Fruit fly (Drosophila melanogaster) whole organism, embryonic: ENCODE measurements around the gene sws.

Experiments
- Antp ChIP-seq: fragments of 200-800 bp; sonication (Bioruptor generic); optimal IDR thresholded peaks from 3 replicates; lab custom pipeline; 2016; ENCODE audit warnings: missing biosample characterization, missing genetic modification characterization
- CG10543 ChIP-seq: fragments of 200-800 bp; sonication (Bioruptor generic); optimal IDR thresholded peaks from 3 replicates; lab custom pipeline; 2017; ENCODE audit warnings: missing biosample characterization, mild to moderate bottlenecking, missing genetic modification characterization, moderate library complexity
- CG11504 ChIP-seq: fragments of 200-800 bp; sonication (Bioruptor generic); optimal IDR thresholded peaks from 3 replicates; lab custom pipeline; 2019; ENCODE audit warnings: missing biosample characterization, mild to moderate bottlenecking, missing genetic modification characterization, moderate library complexity
- CG12391 ChIP-seq: fragments of 200-800 bp; sonication (Bioruptor generic); optimal IDR thresholded peaks from 3 replicates; lab custom pipeline; 2018; ENCODE audit warnings: missing biosample characterization, mild to moderate bottlenecking, missing genetic modification characterization, moderate library complexity
- CG12659 ChIP-seq: fragments of 200-800 bp; sonication (Bioruptor generic); optimal IDR thresholded peaks from 3 replicates; lab custom pipeline; 2017; ENCODE audit warnings: mild to moderate bottlenecking, missing biosample characterization, missing genetic modification reagents, missing genetic modification characterization
- CG14014 ChIP-seq: fragments of 200-800 bp; sonication (Bioruptor generic); IDR thresholded peaks from 2 replicates; pipeline ENCODE4 v1.3.6; 2022; ENCODE audit warnings: missing biosample characterization, missing genetic modification characterization
- CG17328 ChIP-seq: fragments of 200-800 bp; sonication (Bioruptor generic); IDR thresholded peaks from 2 replicates; pipeline ENCODE4 v1.3.6; 2022; ENCODE audit warnings: missing biosample characterization, missing genetic modification characterization
- CG17359 ChIP-seq: fragments of 200-800 bp; sonication (Bioruptor generic); optimal IDR thresholded peaks from 3 replicates; lab custom pipeline; 2018; ENCODE audit warnings: missing biosample characterization, mild to moderate bottlenecking, missing genetic modification characterization, moderate library complexity
- CG2129 ChIP-seq: fragments of 200-800 bp; sonication (Bioruptor generic); IDR thresholded peaks from 2 replicates; pipeline ENCODE4 v1.3.6; 2022; ENCODE audit warnings: missing biosample characterization, missing genetic modification characterization; ENCODE audit not compliant: partially characterized antibody
- CG2678 ChIP-seq: fragments of 200-800 bp; sonication (Bioruptor generic); optimal IDR thresholded peaks from 3 replicates; lab custom pipeline; 2019; ENCODE audit warnings: missing biosample characterization, mild to moderate bottlenecking, missing genetic modification characterization, moderate library complexity
- CG2712 ChIP-seq: fragments of 200-800 bp; optimal IDR thresholded peaks from 3 replicates; lab custom pipeline; 2019; ENCODE audit warnings: missing biosample characterization, mild to moderate bottlenecking, missing genetic modification characterization, moderate library complexity
- CG31441 ChIP-seq: fragments of 200-800 bp; sonication (Bioruptor generic); IDR thresholded peaks from 2 replicates; pipeline ENCODE4 v1.3.6; 2022; ENCODE audit warnings: missing biosample characterization, missing genetic modification characterization
- CG3281 ChIP-seq: fragments of 200-800 bp; sonication (Bioruptor generic); optimal IDR thresholded peaks from 3 replicates; lab custom pipeline; 2017; ENCODE audit warnings: missing biosample characterization, mild to moderate bottlenecking, missing genetic modification characterization
- CG33557 ChIP-seq: fragments of 200-800 bp; sonication (Bioruptor generic); optimal IDR thresholded peaks from 2 replicates; lab custom pipeline; 2019; ENCODE audit warnings: missing biosample characterization, mild to moderate bottlenecking, missing genetic modification characterization, moderate library complexity
- CG4282 ChIP-seq: fragments of 200-800 bp; sonication (Bioruptor generic); optimal IDR thresholded peaks from 2 replicates; lab custom pipeline; 2016; ENCODE audit warnings: missing biosample characterization, missing genetic modification characterization
- CG6854 ChIP-seq: fragments of 200-800 bp; sonication (Bioruptor generic); optimal IDR thresholded peaks from 3 replicates; lab custom pipeline; 2017; ENCODE audit warnings: missing biosample characterization, mild to moderate bottlenecking, missing genetic modification characterization
- CG7556 ChIP-seq: fragments of 200-800 bp; sonication (Bioruptor generic); optimal IDR thresholded peaks from 2 replicates; lab custom pipeline; 2017; ENCODE audit warnings: missing biosample characterization, mild to moderate bottlenecking, missing genetic modification characterization
- CG7928 ChIP-seq: fragments of 200-800 bp; sonication (Bioruptor generic); optimal IDR thresholded peaks from 2 replicates; lab custom pipeline; 2017; ENCODE audit warnings: missing biosample characterization, mild to moderate bottlenecking, missing genetic modification characterization
- CoRest ChIP-seq: fragments of 200-800 bp; sonication (Bioruptor generic); optimal IDR thresholded peaks from 3 replicates; lab custom pipeline; 2018; ENCODE audit warnings: missing biosample characterization, mild to moderate bottlenecking, missing genetic modification characterization, moderate library complexity
- Dad ChIP-seq: fragments of 200-800 bp; sonication (Bioruptor generic); optimal IDR thresholded peaks from 3 replicates; lab custom pipeline; 2016; ENCODE audit warnings: missing biosample characterization, missing genetic modification characterization
- Deaf1 ChIP-seq: fragments of 200-800 bp; optimal IDR thresholded peaks from 3 replicates; lab custom pipeline; 2019; ENCODE audit warnings: missing biosample characterization, mild to moderate bottlenecking, missing genetic modification characterization, moderate library complexity
- Eip74EF ChIP-seq, 2 experiments: fragments of 200-800 bp in 1 of 2; fragments of >200 bp in 1 of 2; sonication (Bioruptor generic) in 1 of 2; optimal IDR thresholded peaks; 2 replicates each; lab custom pipeline; 2017 to 2019; ENCODE audit warnings: missing biosample characterization in 2 of 2, missing genetic modification characterization in 2 of 2, mild to moderate bottlenecking in 1 of 2, moderate library complexity in 1 of 2
- Fer1 ChIP-seq: fragments of 200-800 bp; sonication (Bioruptor generic); optimal IDR thresholded peaks from 2 replicates; lab custom pipeline; 2017; ENCODE audit warnings: missing biosample characterization, mild to moderate bottlenecking, missing genetic modification characterization
- HLH3B ChIP-seq: fragments of 200-800 bp; sonication (Bioruptor generic); IDR thresholded peaks from 2 replicates; pipeline ENCODE4 v1.3.6; 2022; ENCODE audit warnings: missing biosample characterization, missing genetic modification characterization
- Hand ChIP-seq: fragments of 200-800 bp; sonication (Bioruptor generic); optimal IDR thresholded peaks from 2 replicates; lab custom pipeline; 2017; ENCODE audit warnings: mild to moderate bottlenecking, missing biosample characterization, missing genetic modification reagents, missing genetic modification characterization
- Hr51 ChIP-seq, 2 experiments: fragments of 200-800 bp; sonication (Bioruptor generic); optimal IDR thresholded peaks; 2 replicates in 1 of 2; 3 replicates in 1 of 2; lab custom pipeline; 2016 to 2018; ENCODE audit warnings: missing biosample characterization in 2 of 2, missing genetic modification characterization in 2 of 2, mild to moderate bottlenecking in 1 of 2, moderate library complexity in 1 of 2
- NC2α ChIP-seq: fragments of 200-800 bp; sonication (Bioruptor generic); optimal IDR thresholded peaks from 2 replicates; lab custom pipeline; 2016; ENCODE audit warnings: missing biosample characterization, missing genetic modification characterization
- PHDP ChIP-seq: fragments of 200-800 bp; sonication (Bioruptor generic); optimal IDR thresholded peaks from 3 replicates; lab custom pipeline; 2018; ENCODE audit warnings: missing biosample characterization, mild to moderate bottlenecking, missing genetic modification characterization, moderate library complexity
- abd-A ChIP-seq: fragments of 200-800 bp; sonication (Bioruptor generic); optimal IDR thresholded peaks from 3 replicates; lab custom pipeline; 2019; ENCODE audit warnings: missing biosample characterization, mild to moderate bottlenecking, missing genetic modification characterization, moderate library complexity
- bcd ChIP-seq: fragments of 200-800 bp; sonication (Bioruptor generic); optimal IDR thresholded peaks from 2 replicates; lab custom pipeline; 2017; ENCODE audit warnings: missing biosample characterization, mild to moderate bottlenecking, missing genetic modification characterization
- cato ChIP-seq: fragments of 200-800 bp; sonication (Bioruptor generic); optimal IDR thresholded peaks from 2 replicates; lab custom pipeline; 2016; ENCODE audit warnings: missing biosample characterization, missing genetic modification characterization, borderline replicate concordance
- caup ChIP-seq: fragments of 200-800 bp; sonication (Bioruptor generic); optimal IDR thresholded peaks from 3 replicates; lab custom pipeline; 2017; ENCODE audit warnings: missing biosample characterization, mild to moderate bottlenecking, missing genetic modification characterization, moderate library complexity; ENCODE audit not compliant: severe bottlenecking
- crol ChIP-seq: fragments of 200-800 bp; sonication (Bioruptor generic); IDR thresholded peaks from 2 replicates; pipeline ENCODE4 v1.3.6; 2022; ENCODE audit warnings: missing biosample characterization, missing genetic modification characterization
- cwo ChIP-seq: fragments of 200-800 bp; sonication (Bioruptor generic); optimal IDR thresholded peaks from 3 replicates; lab custom pipeline; 2017; ENCODE audit warnings: missing biosample characterization, missing genetic modification characterization, mild to moderate bottlenecking, moderate library complexity, missing genetic modification reagents
- dmrt99B ChIP-seq: fragments of 200-800 bp; sonication (Bioruptor generic); optimal IDR thresholded peaks from 2 replicates; lab custom pipeline; 2018; ENCODE audit warnings: missing biosample characterization, mild to moderate bottlenecking, missing genetic modification characterization, moderate library complexity
- gem ChIP-seq: fragments of 200-800 bp; sonication (Bioruptor generic); optimal IDR thresholded peaks from 2 replicates; lab custom pipeline; 2019; ENCODE audit warnings: missing biosample characterization, mild to moderate bottlenecking, missing genetic modification characterization, moderate library complexity
- hkb ChIP-seq, 2 experiments: fragments of 200-800 bp in 1 of 2; fragments of >200 bp in 1 of 2; sonication (Bioruptor generic) in 1 of 2; IDR thresholded peaks in 1 of 2; optimal IDR thresholded peaks in 1 of 2; 2 replicates each; pipeline versions ENCODE4 v1.3.6 to Lab custom; 2017 to 2022; ENCODE audit warnings: missing biosample characterization in 1 of 2, missing genetic modification characterization in 1 of 2
- lmd ChIP-seq: fragments of 200-800 bp; sonication (Bioruptor generic); IDR thresholded peaks from 2 replicates; pipeline ENCODE4 v1.3.6; 2022; ENCODE audit warnings: missing biosample characterization, missing genetic modification characterization
- nmo ChIP-seq: fragments of 200-800 bp; sonication (Bioruptor generic); optimal IDR thresholded peaks from 2 replicates; lab custom pipeline; 2018; ENCODE audit warnings: missing biosample characterization, mild to moderate bottlenecking, missing genetic modification characterization, moderate library complexity
- oc ChIP-seq: fragments of 200-800 bp; sonication (Bioruptor generic); optimal IDR thresholded peaks from 2 replicates; lab custom pipeline; 2018; ENCODE audit warnings: missing biosample characterization, mild to moderate bottlenecking, missing genetic modification characterization, moderate library complexity
- pan ChIP-seq, 4 experiments: fragments of >200 bp in 3 of 4; fragments of 200-800 bp in 1 of 4; sonication (Bioruptor generic) in 1 of 4; optimal IDR thresholded peaks in 3 of 4; IDR thresholded peaks in 1 of 4; 2 replicates each; pipeline versions ENCODE4 v1.3.6 to Lab custom; 2017 to 2022; ENCODE audit warnings: missing biosample characterization in 2 of 4, missing genetic modification characterization in 2 of 4, mixed read lengths in 1 of 4
- phol ChIP-seq: fragments of 200-800 bp; sonication (Bioruptor generic); optimal IDR thresholded peaks from 3 replicates; lab custom pipeline; 2018; ENCODE audit warnings: missing biosample characterization, mild to moderate bottlenecking, missing genetic modification characterization, moderate library complexity
- psq ChIP-seq: fragments of 200-800 bp; sonication (Bioruptor generic); optimal IDR thresholded peaks from 2 replicates; lab custom pipeline; 2017; ENCODE audit warnings: missing biosample characterization, missing genetic modification characterization
- row ChIP-seq: fragments of 200-800 bp; sonication (Bioruptor generic); IDR thresholded peaks from 3 replicates; pipeline ENCODE4 v1.3.6; 2022; ENCODE audit warnings: missing biosample characterization, missing genetic modification characterization
- tgo ChIP-seq: fragments of 200-800 bp; sonication (Bioruptor generic); IDR thresholded peaks from 3 replicates; pipeline ENCODE4 v1.3.6; 2022; ENCODE audit warnings: missing biosample characterization, missing genetic modification characterization
- wek ChIP-seq: fragments of 200-800 bp; sonication (Bioruptor generic); optimal IDR thresholded peaks from 3 replicates; lab custom pipeline; 2018; ENCODE audit warnings: missing biosample characterization, mild to moderate bottlenecking, missing genetic modification characterization, moderate library complexity

Gene sws

dm6 chrX:7995171-7995747, 27.2 kb upstream of the sws start, which contains the start of gene Tbh (continued):
- TF ChIP-seq cwo (GFP tag; lab: Kevin White, UChicago): peak; percentile 61
- TF ChIP-seq CG7556 (GFP tag; lab: Kevin White, UChicago): peak; percentile 69
- TF ChIP-seq CG12391 (tag; lab: Kevin White, UChicago): peak; percentile 17
- peak; percentile 29 for TF ChIP-seq caup (GFP tag; lab: Kevin White, UChicago)
- peak; percentile 63 for TF ChIP-seq row
- TF ChIP-seq phol: peak; percentile 15
- 0 out of 3 replicates have a peak, but pooled peaks have one; percentile 25 for TF ChIP-seq tgo (GFP tag; lab: Robert Waterston, UW)
- TF ChIP-seq CG10543: peak; percentile 24
- TF ChIP-seq NC2α: no peak
- no peak for TF ChIP-seq pan (optimal IDR thresholded peaks at IDR 0.05; lab: Kevin White, UChicago)
- TF ChIP-seq pan (GFP tag; optimal IDR thresholded peaks at IDR 0.05 in 1 of 2, IDR thresholded peaks at IDR 0.05 in 1 of 2): peak in 1 of 2 experiments; percentile 27
- TF ChIP-seq wek (GFP tag; lab: Kevin White, UChicago): no peak
- peak; percentile 37 for TF ChIP-seq bcd
- TF ChIP-seq CG31441 (GFP tag; lab: Robert Waterston, UW): peak; percentile 45
- TF ChIP-seq CG17359 (tag; lab: Kevin White, UChicago): peak; percentile 25
- TF ChIP-seq CG11504: peak; percentile 47
- no peak for TF ChIP-seq CG14014 (GFP tag; lab: Robert Waterston, UW)
- TF ChIP-seq CG2678 (tag; lab: Kevin White, UChicago): peak; percentile 60
- TF ChIP-seq CoRest: peak; percentile 6
- peak; percentile 43 for TF ChIP-seq CG6854 (GFP tag; lab: Kevin White, UChicago)
- 0 out of 2 replicates have a peak, but pooled peaks have one; percentile 39 for TF ChIP-seq HLH3B
- peak; percentile 98 for TF ChIP-seq Deaf1 (tag; lab: Kevin White, UChicago)
- peak; percentile 73 for TF ChIP-seq Fer1
- peak; percentile 43 for TF ChIP-seq CG12659 (GFP tag; lab: Kevin White, UChicago)
- peak; percentile 6 for TF ChIP-seq CG33557
- TF ChIP-seq lmd: 0 out of 2 replicates have a peak, but pooled peaks have one; percentile 15
- peak; percentile 52 for TF ChIP-seq dmrt99B (tag; lab: Kevin White, UChicago)
- no peak for TF ChIP-seq oc
- TF ChIP-seq CG4282 (GFP tag; lab: Kevin White, UChicago): no peak
- TF ChIP-seq abd-A: peak; percentile 56
- no peak for TF ChIP-seq CG7928 (GFP tag; lab: Kevin White, UChicago)
- no peak for TF ChIP-seq Dad (GFP tag; lab: Kevin White, UChicago)
- no peak for TF ChIP-seq hkb (optimal IDR thresholded peaks at IDR 0.05; lab: Kevin White, UChicago)
- 0 out of 2 replicates have a peak, but pooled peaks have one; percentile 38 for TF ChIP-seq hkb (GFP tag; IDR thresholded peaks at IDR 0.05; lab: Robert Waterston, UW)
- no peak for TF ChIP-seq psq
- TF ChIP-seq Eip74EF (GFP tag; optimal IDR thresholded peaks at IDR 0.05; lab: Kevin White, UChicago): no peak
- peak; percentile 28 for TF ChIP-seq PHDP (tag; lab: Kevin White, UChicago)
- TF ChIP-seq CG3281 (GFP tag; lab: Kevin White, UChicago): peak; percentile 29
- TF ChIP-seq Hr51 (GFP tag; optimal IDR thresholded peaks at IDR 0.05; lab: Kevin White, UChicago): peak in 1 of 2 experiments; percentile 32
- TF ChIP-seq gem: peak; percentile 52
- 0 out of 2 replicates have a peak, but pooled peaks have one; percentile 6 for TF ChIP-seq CG17328
- peak; percentile 16 for TF ChIP-seq nmo (GFP tag; lab: Kevin White, UChicago)
- no peak for TF ChIP-seq Antp (GFP tag; lab: Kevin White, UChicago)
- TF ChIP-seq cato (GFP tag; lab: Kevin White, UChicago): no peak
- TF ChIP-seq CG2712 (tag; lab: Kevin White, UChicago): peak; percentile 12
- peak; percentile 16 for TF ChIP-seq Hand
- TF ChIP-seq CG2129 (GFP tag; lab: Robert Waterston, UW): no peak
- peak; percentile 63 for TF ChIP-seq crol (GFP tag; lab: Robert Waterston, UW)
